Fruit fly (Drosophila melanogaster) whole organism, pupa: ENCODE measurements around the gene CG43394.

Experiments
- CG10348 ChIP-seq: fragments of 200-800 bp; sonication (Bioruptor generic); IDR thresholded peaks from 2 replicates; pipeline ENCODE4 v1.3.6; 2022; ENCODE audit warnings: missing biosample characterization, missing genetic modification characterization
- CG12605 ChIP-seq: fragments of 200-800 bp; sonication (Bioruptor generic); IDR thresholded peaks from 2 replicates; pipeline ENCODE4 v1.3.6; 2022; ENCODE audit warnings: missing biosample characterization, missing genetic modification characterization
- CG13204 ChIP-seq: fragments of 200-800 bp; sonication (Bioruptor generic); optimal IDR thresholded peaks from 2 replicates; lab custom pipeline; 2018; ENCODE audit warnings: missing biosample characterization, mild to moderate bottlenecking, missing genetic modification characterization, moderate library complexity
- CG14655 ChIP-seq: fragments of 200-800 bp; sonication (Bioruptor generic); optimal IDR thresholded peaks from 3 replicates; lab custom pipeline; 2017; ENCODE audit warnings: mild to moderate bottlenecking, missing biosample characterization, missing genetic modification reagents, missing genetic modification characterization
- CG15710 ChIP-seq: fragments of 200-800 bp; sonication (Bioruptor generic); optimal IDR thresholded peaks from 2 replicates; lab custom pipeline; 2018; ENCODE audit warnings: missing biosample characterization, mild to moderate bottlenecking, missing genetic modification characterization, moderate library complexity
- CG17806 ChIP-seq: fragments of 200-800 bp; sonication (Bioruptor generic); optimal IDR thresholded peaks from 2 replicates; lab custom pipeline; 2018; ENCODE audit warnings: missing biosample characterization, mild to moderate bottlenecking, missing genetic modification characterization, moderate library complexity
- CG32121 ChIP-seq: fragments of 200-800 bp; sonication (Bioruptor generic); IDR thresholded peaks from 2 replicates; pipeline ENCODE4 v1.3.6; 2022; ENCODE audit warnings: missing biosample characterization, missing genetic modification characterization
- CG34367 ChIP-seq: fragments of 200-800 bp; sonication (Bioruptor generic); optimal IDR thresholded peaks from 2 replicates; lab custom pipeline; 2018; ENCODE audit warnings: missing biosample characterization, mild to moderate bottlenecking, missing genetic modification characterization
- CG4496 ChIP-seq: fragments of 200-800 bp; sonication (Bioruptor generic); IDR thresholded peaks from 3 replicates; pipeline ENCODE4 v1.3.6; 2022; ENCODE audit warnings: missing biosample characterization, missing genetic modification characterization
- CG8301 ChIP-seq: fragments of 200-800 bp; sonication (Bioruptor generic); optimal IDR thresholded peaks from 2 replicates; lab custom pipeline; 2018; ENCODE audit warnings: missing biosample characterization, mild to moderate bottlenecking, missing genetic modification characterization
- CG9948 ChIP-seq: fragments of 200-800 bp; sonication (Bioruptor generic); optimal IDR thresholded peaks from 2 replicates; lab custom pipeline; 2018; ENCODE audit warnings: missing biosample characterization, mild to moderate bottlenecking, missing genetic modification characterization, moderate library complexity
- D1 ChIP-seq: fragments of 200-800 bp; sonication (Bioruptor generic); optimal IDR thresholded peaks from 2 replicates; lab custom pipeline; 2018; ENCODE audit warnings: missing biosample characterization, mild to moderate bottlenecking, missing genetic modification characterization, moderate library complexity
- EcR ChIP-seq: fragments of 200-800 bp; sonication (Bioruptor generic); optimal IDR thresholded peaks from 3 replicates; lab custom pipeline; 2019; ENCODE audit warnings: missing biosample characterization, missing genetic modification characterization, mild to moderate bottlenecking, moderate library complexity, missing genetic modification reagents
- Ets98B ChIP-seq: fragments of 200-800 bp; sonication (Bioruptor generic); IDR thresholded peaks from 2 replicates; pipeline ENCODE4 v1.3.6; 2022; ENCODE audit warnings: missing biosample characterization, missing genetic modification characterization
- Pif1A ChIP-seq: fragments of 200-800 bp; sonication (Bioruptor generic); optimal IDR thresholded peaks from 3 replicates; lab custom pipeline; 2016; ENCODE audit warnings: missing biosample characterization, missing genetic modification characterization
- Snoo ChIP-seq: fragments of 200-800 bp; sonication (Bioruptor generic); optimal IDR thresholded peaks from 3 replicates; lab custom pipeline; 2017; ENCODE audit warnings: missing biosample characterization, mild to moderate bottlenecking, missing genetic modification characterization, inconsistent platforms
- fd96Ca ChIP-seq: fragments of 200-800 bp; sonication (Bioruptor generic); IDR thresholded peaks from 3 replicates; pipeline ENCODE4 v1.3.6; 2022; ENCODE audit warnings: missing biosample characterization, missing genetic modification characterization
- gl ChIP-seq: fragments of 200-800 bp; sonication (Bioruptor generic); optimal IDR thresholded peaks from 2 replicates; lab custom pipeline; 2018; ENCODE audit warnings: missing biosample characterization, mild to moderate bottlenecking, missing genetic modification characterization
- rn ChIP-seq: fragments of 200-800 bp; sonication (Bioruptor generic); IDR thresholded peaks from 2 replicates; pipeline ENCODE4 v1.3.6; 2022; ENCODE audit warnings: missing biosample characterization, missing genetic modification characterization

Gene CG43394

dm6 chr2L:8116632-8117193 lies 28.8 kb upstream of the CG43394 start:
- TF ChIP-seq CG17806 (tag; lab: Kevin White, UChicago) (no peak), CG12605 (GFP tag; lab: Robert Waterston, UW) (no peak), Snoo (tag; lab: Kevin White, UChicago) (no peak), CG14655 (GFP tag; lab: Kevin White, UChicago) (no peak), fd96Ca (GFP tag; lab: Robert Waterston, UW) (no peak), EcR (no peak), Ets98B (GFP tag; lab: Robert Waterston, UW) (no peak), CG8301 (no peak), CG9948 (tag; lab: Kevin White, UChicago) (no peak), gl (tag; lab: Kevin White, UChicago) (no peak)
- TF ChIP-seq, all 21 proteins: peak for 0

dm6 chr2L:8123711-8124379 lies 21.7 kb upstream of the CG43394 start, which contains the start of the genes mon2 and CG8673:
Gene mon2, minus strand, starts transcription at chr2L:8124010.
Gene CG8673, plus strand, starts transcription at chr2L:8124329.
- TF ChIP-seq Pif1A (GFP tag; lab: Kevin White, UChicago), result no peak

- TF ChIP-seq CG8301 (no peak), CG12605 (GFP tag; lab: Robert Waterston, UW) (0 out of 2 replicates have a peak, but pooled peaks have one; percentile 6), CG4496 (GFP tag; lab: Robert Waterston, UW) (peak; percentile 46; the same call in 2 of the 3 replicates), EcR (peak; percentile 32), CG9948 (tag; lab: Kevin White, UChicago) (no peak), CG14655 (GFP tag; lab: Kevin White, UChicago) (no peak), CG13204 (GFP tag; lab: Kevin White, UChicago) (no peak)
Measured at dm6 chr2L:8126849-8127602, 18.5 kb upstream of the CG43394 start, which contains the start of the genes CG12375 and CG8668. Gene CG12375, minus strand, starts transcription at chr2L:8126890. Gene CG8668, plus strand, starts transcription at chr2L:8127001.

- TF ChIP-seq EcR (no peak), CG15710 (tag; lab: Kevin White, UChicago) (no peak), CG10348 (GFP tag; lab: Robert Waterston, UW) (no peak), CG4496 (GFP tag; lab: Robert Waterston, UW) (0 out of 3 replicates have a peak, but pooled peaks have one; percentile 6), D1 (tag; lab: Kevin White, UChicago) (no peak)
- TF ChIP-seq, all 21 proteins: peak for 1
Measured at dm6 chr2L:8128911-8129310, 16.6 kb upstream of the CG43394 start.

DNA sequence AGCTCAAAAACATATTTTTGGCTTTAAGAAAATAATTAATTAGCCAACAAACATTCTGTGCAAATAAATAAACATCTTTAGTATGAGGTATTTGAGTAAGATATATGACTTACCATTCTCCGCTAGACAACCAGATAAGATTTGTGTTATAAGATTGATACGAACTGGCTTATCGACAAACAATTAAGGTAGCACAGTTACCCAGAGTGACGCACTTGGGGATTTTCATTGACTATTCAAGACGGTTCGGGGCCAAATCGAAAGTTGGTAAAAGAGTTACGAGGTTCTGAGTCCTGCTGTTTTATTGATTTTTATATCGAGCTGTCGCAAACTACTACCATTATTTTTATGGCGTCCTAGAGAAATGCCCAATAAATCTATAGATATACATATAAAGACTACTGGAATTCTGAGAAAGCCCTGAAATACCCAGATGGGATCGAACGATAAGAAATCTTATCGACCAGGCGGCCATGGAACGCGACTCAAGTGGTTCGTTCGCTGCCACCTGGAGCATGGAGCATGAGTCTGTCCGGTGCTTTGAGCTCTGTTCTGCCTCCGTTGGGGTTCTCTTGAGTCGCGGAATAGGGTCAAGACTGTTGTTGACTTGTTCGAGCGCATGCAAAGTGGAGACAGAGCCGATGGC lies 15.4 kb upstream of the CG43394 start:
- TF ChIP-seq CG8301 (no peak), CG9948 (tag; lab: Kevin White, UChicago) (no peak), D1 (tag; lab: Kevin White, UChicago) (no peak), fd96Ca (GFP tag; lab: Robert Waterston, UW) (no peak), CG17806 (tag; lab: Kevin White, UChicago) (no peak), EcR (peak; percentile 59)

DNA sequence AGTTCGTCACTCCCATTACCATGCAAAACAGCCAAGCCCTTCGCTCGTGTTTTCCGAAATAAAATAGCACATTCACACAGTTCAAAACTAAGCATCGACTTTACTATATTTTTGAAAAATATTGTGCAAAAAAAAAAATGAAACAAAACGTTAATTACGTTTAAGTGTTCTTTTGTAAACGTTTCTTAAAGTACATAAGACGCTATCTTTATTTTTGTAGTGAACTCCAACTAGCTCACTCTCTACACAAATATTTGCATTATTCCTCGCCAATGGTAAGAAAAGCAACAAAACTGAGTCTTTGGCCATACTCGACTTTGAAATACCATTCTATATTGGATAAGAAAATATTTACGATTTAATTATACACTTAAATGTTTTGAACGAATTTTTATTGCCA lies 14.8 kb upstream of the CG43394 start:
- TF ChIP-seq CG8301, result no peak
- TF ChIP-seq CG14655 (GFP tag; lab: Kevin White, UChicago), result no peak
- TF ChIP-seq Pif1A (GFP tag; lab: Kevin White, UChicago), result no peak
- no peak for TF ChIP-seq gl (tag; lab: Kevin White, UChicago)
- TF ChIP-seq Ets98B (GFP tag; lab: Robert Waterston, UW), result no peak
- no peak for TF ChIP-seq CG12605 (GFP tag; lab: Robert Waterston, UW)
- no peak for TF ChIP-seq CG4496 (GFP tag; lab: Robert Waterston, UW)
- TF ChIP-seq CG34367 (tag; lab: Kevin White, UChicago), result no peak
- no peak for TF ChIP-seq CG32121 (GFP tag; lab: Robert Waterston, UW)
- no peak for TF ChIP-seq CG15710 (tag; lab: Kevin White, UChicago)
- TF ChIP-seq Snoo (tag; lab: Kevin White, UChicago), result no peak
- no peak for TF ChIP-seq rn (GFP tag; lab: Robert Waterston, UW)
- no peak for TF ChIP-seq CG9948 (tag; lab: Kevin White, UChicago)
- TF ChIP-seq CG10348 (GFP tag; lab: Robert Waterston, UW), result no peak
- TF ChIP-seq, all 21 proteins: peak for 0
